Fruit fly (Drosophila melanogaster) whole organism, embryonic: Measurements from ENCODE around the gene MCTS1.

Experiments used
- Antp ChIP-seq: fragments of 200-800 bp; sonication (Bioruptor generic); optimal IDR thresholded peaks from 3 replicates; lab custom pipeline; 2016; ENCODE audit warnings: missing biosample characterization, missing genetic modification characterization
- Atf3 ChIP-seq: fragments of 200-800 bp; sonication (Bioruptor generic); optimal IDR thresholded peaks from 3 replicates; lab custom pipeline; 2016; ENCODE audit warnings: missing biosample characterization, missing genetic modification characterization
- CG10565 ChIP-seq: fragments of 200-800 bp; sonication (Bioruptor generic); optimal IDR thresholded peaks from 3 replicates; lab custom pipeline; 2016; ENCODE audit warnings: missing biosample characterization, mild to moderate bottlenecking, missing genetic modification characterization
- CG10959 ChIP-seq: fragments of 200-800 bp; sonication (Bioruptor generic); IDR thresholded peaks from 2 replicates; pipeline ENCODE4 v1.3.6; 2022; ENCODE audit warnings: missing biosample characterization, missing genetic modification characterization
- CG11247 ChIP-seq: fragments of 200-800 bp; sonication (Bioruptor generic); IDR thresholded peaks from 2 replicates; pipeline ENCODE4 v1.3.6; 2022; ENCODE audit warnings: missing biosample characterization, missing genetic modification characterization
- CG12236 ChIP-seq: fragments of 200-800 bp; sonication (Bioruptor generic); optimal IDR thresholded peaks from 2 replicates; lab custom pipeline; 2016; ENCODE audit warnings: missing biosample characterization, missing genetic modification characterization
- CG12769 ChIP-seq: fragments of 200-800 bp; sonication (Bioruptor generic); optimal IDR thresholded peaks from 2 replicates; lab custom pipeline; 2019; ENCODE audit warnings: missing biosample characterization, mild to moderate bottlenecking, missing genetic modification characterization, moderate library complexity
- CG13424 ChIP-seq: fragments of 200-800 bp; sonication (Bioruptor generic); optimal IDR thresholded peaks from 2 replicates; lab custom pipeline; 2019; ENCODE audit warnings: missing biosample characterization, mild to moderate bottlenecking, missing genetic modification characterization, moderate library complexity
- CG14667 ChIP-seq: fragments of 200-800 bp; sonication (Bioruptor generic); IDR thresholded peaks from 2 replicates; pipeline ENCODE4 v1.3.6; 2022; ENCODE audit warnings: missing biosample characterization, missing genetic modification characterization
- CG17328 ChIP-seq: fragments of 200-800 bp; sonication (Bioruptor generic); IDR thresholded peaks from 2 replicates; pipeline ENCODE4 v1.3.6; 2022; ENCODE audit warnings: missing biosample characterization, missing genetic modification characterization
- CG17829 ChIP-seq: fragments of 200-800 bp; optimal IDR thresholded peaks from 2 replicates; lab custom pipeline; 2019; ENCODE audit warnings: missing biosample characterization, mild to moderate bottlenecking, missing genetic modification characterization, moderate library complexity
- CG18476 ChIP-seq: fragments of 200-800 bp; sonication (Bioruptor generic); optimal IDR thresholded peaks from 2 replicates; lab custom pipeline; 2016; ENCODE audit warnings: missing biosample characterization, mild to moderate bottlenecking, missing genetic modification characterization
- CG2202 ChIP-seq: fragments of 200-800 bp; sonication (Bioruptor generic); optimal IDR thresholded peaks from 2 replicates; lab custom pipeline; 2018; ENCODE audit warnings: missing biosample characterization, mild to moderate bottlenecking, missing genetic modification characterization
- CG3407 ChIP-seq: fragments of 200-800 bp; sonication (Bioruptor generic); optimal IDR thresholded peaks from 2 replicates; lab custom pipeline; 2018; ENCODE audit warnings: missing biosample characterization, mild to moderate bottlenecking, missing genetic modification characterization
- CG34422 ChIP-seq: fragments of 200-800 bp; sonication (Bioruptor generic); IDR thresholded peaks from 3 replicates; pipeline ENCODE4 v1.3.6; 2022; ENCODE audit warnings: missing biosample characterization, missing genetic modification characterization
- CG4424 ChIP-seq: fragments of 200-800 bp; sonication (Bioruptor generic); optimal IDR thresholded peaks from 3 replicates; lab custom pipeline; 2016; ENCODE audit warnings: missing biosample characterization, missing genetic modification characterization
- CG4820 ChIP-seq: fragments of 200-800 bp; sonication (Bioruptor generic); optimal IDR thresholded peaks from 3 replicates; lab custom pipeline; 2016; ENCODE audit warnings: missing biosample characterization, missing genetic modification characterization
- CG5180 ChIP-seq: fragments of 200-800 bp; sonication (Bioruptor generic); optimal IDR thresholded peaks from 3 replicates; lab custom pipeline; 2017; ENCODE audit warnings: missing biosample characterization, missing genetic modification characterization, mild to moderate bottlenecking, moderate library complexity, missing genetic modification reagents
- CG5245 ChIP-seq: fragments of 200-800 bp; sonication (Bioruptor generic); optimal IDR thresholded peaks from 3 replicates; lab custom pipeline; 2016; ENCODE audit warnings: missing biosample characterization, missing genetic modification characterization
- CG6175 ChIP-seq: fragments of 200-800 bp; sonication (Bioruptor generic); IDR thresholded peaks from 3 replicates; pipeline ENCODE4 v1.3.6; 2022; ENCODE audit warnings: missing biosample characterization, missing genetic modification characterization
- CG6689 ChIP-seq: fragments of 200-800 bp; sonication (Bioruptor generic); IDR thresholded peaks from 2 replicates; pipeline ENCODE4 v1.3.6; 2022; ENCODE audit warnings: missing biosample characterization, missing genetic modification characterization
- CG6854 ChIP-seq: fragments of 200-800 bp; sonication (Bioruptor generic); optimal IDR thresholded peaks from 3 replicates; lab custom pipeline; 2017; ENCODE audit warnings: missing biosample characterization, mild to moderate bottlenecking, missing genetic modification characterization
- CG8359 ChIP-seq: fragments of 200-800 bp; sonication (Bioruptor generic); optimal IDR thresholded peaks from 2 replicates; lab custom pipeline; 2017; ENCODE audit warnings: missing biosample characterization, mild to moderate bottlenecking, missing genetic modification characterization, borderline replicate concordance
- CoRest ChIP-seq: fragments of 200-800 bp; sonication (Bioruptor generic); optimal IDR thresholded peaks from 3 replicates; lab custom pipeline; 2018; ENCODE audit warnings: missing biosample characterization, mild to moderate bottlenecking, missing genetic modification characterization, moderate library complexity
- Ets97D ChIP-seq: fragments of 200-800 bp; sonication (Bioruptor generic); optimal IDR thresholded peaks from 3 replicates; lab custom pipeline; 2016; ENCODE audit warnings: missing biosample characterization, missing genetic modification characterization
- GATAe ChIP-seq: fragments of 200-800 bp; sonication (Bioruptor generic); conservative IDR thresholded peaks from 2 replicates; pipeline ENCODE4 v1.3.6; 2022; ENCODE audit warnings: missing biosample characterization, missing genetic modification characterization
- Hr78 ChIP-seq, 2 experiments: fragments of 200-800 bp in 1 of 2; fragments of >200 bp in 1 of 2; sonication (Bioruptor generic) in 1 of 2; optimal IDR thresholded peaks; 2 replicates each; lab custom pipeline; 2017 to 2019; ENCODE audit warnings: missing biosample characterization in 2 of 2, missing genetic modification characterization in 2 of 2, mild to moderate bottlenecking in 1 of 2, moderate library complexity in 1 of 2
- Mes4 ChIP-seq: fragments of 200-800 bp; sonication (Bioruptor generic); optimal IDR thresholded peaks from 2 replicates; lab custom pipeline; 2016; ENCODE audit warnings: missing biosample characterization, missing genetic modification characterization
- NC2β ChIP-seq: fragments of 200-800 bp; sonication (Bioruptor generic); optimal IDR thresholded peaks from 2 replicates; lab custom pipeline; 2016; ENCODE audit warnings: missing biosample characterization, missing genetic modification characterization
- Nf-YA ChIP-seq: fragments of 200-800 bp; sonication (Bioruptor generic); IDR thresholded peaks from 2 replicates; pipeline ENCODE4 v1.3.6; 2022; ENCODE audit warnings: missing biosample characterization, missing genetic modification characterization
- NfI ChIP-seq: fragments of 200-800 bp; sonication (Bioruptor generic); optimal IDR thresholded peaks from 3 replicates; lab custom pipeline; 2018; ENCODE audit warnings: missing biosample characterization, mild to moderate bottlenecking, missing genetic modification characterization, moderate library complexity
- Optix ChIP-seq: fragments of 200-800 bp; sonication (Bioruptor generic); IDR thresholded peaks from 3 replicates; pipeline ENCODE4 v1.3.6; 2022; ENCODE audit warnings: missing biosample characterization, missing genetic modification characterization
- Ptx1 ChIP-seq: fragments of 200-800 bp; sonication (Bioruptor generic); IDR thresholded peaks from 2 replicates; pipeline ENCODE4 v1.3.6; 2022; ENCODE audit warnings: missing biosample characterization, missing genetic modification characterization
- Sin3A ChIP-seq: fragments of >200 bp; optimal IDR thresholded peaks from 2 replicates; lab custom pipeline; 2018
- Xrp1 ChIP-seq: fragments of 200-800 bp; sonication (Bioruptor generic); IDR thresholded peaks from 2 replicates; pipeline ENCODE4 v1.3.6; 2022; ENCODE audit warnings: missing biosample characterization, missing genetic modification characterization
- az2 ChIP-seq: fragments of 200-800 bp; sonication (Bioruptor generic); optimal IDR thresholded peaks from 3 replicates; lab custom pipeline; 2016; ENCODE audit warnings: missing biosample characterization, missing genetic modification characterization
- bab2 ChIP-seq: fragments of 200-800 bp; sonication (Bioruptor generic); optimal IDR thresholded peaks from 2 replicates; lab custom pipeline; 2016; ENCODE audit warnings: missing biosample characterization, missing genetic modification characterization
- esg ChIP-seq: fragments of 200-800 bp; sonication (Bioruptor generic); conservative IDR thresholded peaks from 2 replicates; pipeline ENCODE4 v1.3.6; 2022; ENCODE audit warnings: missing biosample characterization, missing genetic modification characterization
- ewg ChIP-seq: fragments of 200-800 bp; sonication (Bioruptor generic); optimal IDR thresholded peaks from 3 replicates; lab custom pipeline; 2017; ENCODE audit warnings: mild to moderate bottlenecking, missing biosample characterization, missing genetic modification reagents, missing genetic modification characterization
- fd102C ChIP-seq: fragments of 200-800 bp; sonication (Bioruptor generic); optimal IDR thresholded peaks from 2 replicates; lab custom pipeline; 2018; ENCODE audit warnings: missing biosample characterization, mild to moderate bottlenecking, missing genetic modification characterization, moderate library complexity
- gcm ChIP-seq: fragments of 200-800 bp; sonication (Bioruptor generic); optimal IDR thresholded peaks from 2 replicates; lab custom pipeline; 2019; ENCODE audit warnings: missing biosample characterization, mild to moderate bottlenecking, missing genetic modification characterization, moderate library complexity
- jumu ChIP-seq: fragments of 200-800 bp; sonication (Bioruptor generic); optimal IDR thresholded peaks from 3 replicates; lab custom pipeline; 2016; ENCODE audit warnings: missing biosample characterization, missing genetic modification characterization
- maf-S ChIP-seq: fragments of 200-800 bp; sonication (Bioruptor generic); optimal IDR thresholded peaks from 2 replicates; lab custom pipeline; 2016; ENCODE audit warnings: missing biosample characterization, missing genetic modification characterization
- odd ChIP-seq: fragments of 200-800 bp; sonication (Bioruptor generic); optimal IDR thresholded peaks from 2 replicates; lab custom pipeline; 2017; ENCODE audit warnings: missing biosample characterization, mild to moderate bottlenecking, missing genetic modification characterization
- otp ChIP-seq: fragments of 200-800 bp; sonication (Bioruptor generic); IDR thresholded peaks from 3 replicates; pipeline ENCODE4, ENCODE4 v1.3.6; 2022; ENCODE audit warnings: missing biosample characterization, missing genetic modification characterization
- pfk ChIP-seq: fragments of 200-800 bp; sonication (Bioruptor generic); optimal IDR thresholded peaks from 2 replicates; lab custom pipeline; 2018; ENCODE audit warnings: missing biosample characterization, mild to moderate bottlenecking, missing genetic modification characterization, moderate library complexity
- pho ChIP-seq: fragments of 200-800 bp; sonication (Bioruptor generic); optimal IDR thresholded peaks from 2 replicates; lab custom pipeline; 2016; ENCODE audit warnings: missing biosample characterization, missing genetic modification characterization
- pnt ChIP-seq: fragments of 200-800 bp; sonication (Bioruptor generic); optimal IDR thresholded peaks from 3 replicates; lab custom pipeline; 2016; ENCODE audit warnings: missing biosample characterization, missing genetic modification characterization
- sr ChIP-seq: fragments of 200-800 bp; sonication (Bioruptor generic); IDR thresholded peaks from 3 replicates; pipeline ENCODE4 v1.3.6; 2022; ENCODE audit warnings: missing biosample characterization, missing genetic modification characterization
- ttk ChIP-seq: fragments of 200-800 bp; sonication (Bioruptor generic); IDR thresholded peaks from 2 replicates; pipeline ENCODE4 v2.1.2; 2022; ENCODE audit warnings: missing biosample characterization, missing genetic modification characterization
- z ChIP-seq: fragments of 200-800 bp; sonication (Bioruptor generic); IDR thresholded peaks from 3 replicates; pipeline ENCODE4 v1.3.6; 2022; ENCODE audit warnings: missing biosample characterization, missing genetic modification characterization

The MCTS1 gene

DNA sequence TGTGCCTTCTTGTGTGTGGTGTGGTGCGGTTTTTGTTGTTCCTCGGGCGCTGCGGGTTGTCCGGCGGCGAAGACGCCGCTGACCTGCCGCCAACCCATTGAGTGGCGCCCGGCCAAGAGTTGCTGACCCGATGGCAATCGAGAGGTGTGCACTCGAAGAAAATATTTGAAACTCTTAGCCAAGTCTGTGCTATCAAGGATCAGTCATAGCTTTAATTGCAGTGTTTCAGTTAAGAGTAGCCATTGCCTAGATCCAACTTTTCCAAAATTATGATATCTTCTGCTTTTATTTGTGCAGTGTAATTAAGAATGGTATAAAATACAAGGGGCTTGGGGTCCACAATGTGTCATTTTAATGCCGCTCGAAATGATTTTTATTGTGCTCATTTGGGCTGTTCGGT, 13.1 kb upstream of the MCTS1 start (continued):
- TF ChIP-seq CG10959 (GFP tag; lab: Robert Waterston, UW) (0 out of 2 replicates have a peak, but pooled peaks have one; percentile 52), CG2202 (tag; lab: Kevin White, UChicago) (peak; percentile 50), CG12769 (tag; lab: Kevin White, UChicago) (peak; percentile 0), CG18476 (peak; percentile 21), otp (GFP tag; lab: Robert Waterston, UW) (0 out of 3 replicates have a peak, but pooled peaks have one; percentile 39), gcm (GFP tag; lab: Kevin White, UChicago) (peak; percentile 43), CG6175 (GFP tag; lab: Robert Waterston, UW) (no peak), CG14667 (GFP tag; lab: Robert Waterston, UW) (peak; percentile 43), CG17829 (tag; lab: Kevin White, UChicago) (peak; percentile 72), pho (GFP tag; lab: Kevin White, UChicago) (no peak), CG4820 (peak; percentile 18), CoRest (tag; lab: Kevin White, UChicago) (peak; percentile 48), CG5245 (GFP tag; lab: Kevin White, UChicago) (peak; percentile 21), pnt (GFP tag; lab: Kevin White, UChicago) (peak; percentile 30), sr (no peak), CG3407 (GFP tag; lab: Kevin White, UChicago) (peak; percentile 49), Mes4 (GFP tag; lab: Kevin White, UChicago) (peak; percentile 46), CG6689 (GFP tag; lab: Robert Waterston, UW) (peak; percentile 55), CG6854 (GFP tag; lab: Kevin White, UChicago) (no peak), CG10565 (GFP tag; lab: Kevin White, UChicago) (no peak), fd102C (GFP tag; lab: Kevin White, UChicago) (peak; percentile 50), NC2β (GFP tag; lab: Kevin White, UChicago) (peak; percentile 54), Optix (GFP tag; lab: Robert Waterston, UW) (peak; percentile 65), CG12236 (GFP tag; lab: Kevin White, UChicago) (no peak), CG5180 (GFP tag; lab: Kevin White, UChicago) (no peak), Ets97D (GFP tag; lab: Kevin White, UChicago) (no peak), pfk (GFP tag; lab: Kevin White, UChicago) (no peak), Nf-YA (GFP tag; lab: Robert Waterston, UW) (0 out of 2 replicates have a peak, but pooled peaks have one; percentile 25), z (GFP tag; lab: Robert Waterston, UW) (0 out of 3 replicates have a peak, but pooled peaks have one; percentile 10), Ptx1 (GFP tag; lab: Robert Waterston, UW) (peak; percentile 58), CG11247 (GFP tag; lab: Robert Waterston, UW) (no peak), maf-S (GFP tag; lab: Kevin White, UChicago) (peak; percentile 29), CG8359 (GFP tag; lab: Kevin White, UChicago) (peak; percentile 1), bab2 (GFP tag; lab: Kevin White, UChicago) (peak; percentile 35), Hr78 (GFP tag; optimal IDR thresholded peaks at IDR 0.05; lab: Kevin White, UChicago) (peak in 1 of 2 experiments; percentile 68), Antp (GFP tag; lab: Kevin White, UChicago) (peak; percentile 9), CG17328 (GFP tag; lab: Robert Waterston, UW) (peak; percentile 67), jumu (peak; percentile 45), ttk (GFP tag; lab: Robert Waterston, UW) (0 out of 2 replicates have a peak, but pooled peaks have one; percentile 30), Xrp1 (GFP tag; lab: Robert Waterston, UW) (peak; percentile 75), NfI (GFP tag; lab: Kevin White, UChicago) (peak; percentile 1), GATAe (GFP tag; lab: Robert Waterston, UW) (no peak), esg (GFP tag; lab: Robert Waterston, UW) (0 out of 2 replicates have a peak, but pooled peaks have one; percentile 37), CG4424 (peak; percentile 57), odd (GFP tag; lab: Kevin White, UChicago) (peak; percentile 5), CG34422 (GFP tag; lab: Robert Waterston, UW) (peak; percentile 58; the same call in 1 of the 3 replicates), az2 (GFP tag; lab: Kevin White, UChicago) (peak; percentile 59), CG13424 (tag; lab: Kevin White, UChicago) (peak; percentile 43), Sin3A (lab: Kevin White, UChicago) (no peak), Atf3 (GFP tag; lab: Kevin White, UChicago) (peak; percentile 41), ewg (peak; percentile 36)
